Fruit fly (Drosophila melanogaster): ENCODE data around the gene lwr.
A peak's percentile ranks its signal among the peaks of the same experiment; 100 is the strongest.

Gene lwr

DNA sequence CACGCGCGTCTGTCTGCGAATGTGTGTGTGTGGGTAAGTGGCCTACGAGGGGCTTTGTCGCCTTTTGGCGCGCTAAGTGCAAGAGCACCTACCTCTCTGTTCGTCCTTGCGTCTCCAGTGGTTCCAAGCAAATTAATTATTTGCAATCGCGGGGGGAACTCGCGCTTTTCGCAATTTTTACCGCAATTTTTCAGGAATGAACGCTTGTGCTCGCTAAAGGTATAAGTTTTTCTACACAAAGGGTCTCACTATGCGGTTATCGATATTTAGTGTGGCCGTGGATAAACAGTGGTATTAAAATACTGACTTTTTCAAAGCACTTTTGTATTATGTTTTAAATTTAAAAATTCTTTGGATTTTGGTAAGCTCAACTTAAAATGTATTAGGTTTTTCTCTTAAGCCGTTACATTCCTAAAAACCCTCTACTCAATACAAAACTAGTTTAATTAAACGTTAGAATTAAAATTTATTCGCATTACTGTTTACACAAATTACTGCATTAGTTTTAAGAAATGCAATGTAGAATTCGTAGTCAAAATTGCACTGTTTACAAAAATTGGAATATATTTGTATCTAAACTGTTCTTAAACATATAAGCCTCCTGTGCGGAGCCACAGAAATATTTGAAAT is at the start of gene lwr:
lwr (minus strand) TSS at position 243 of the 630 bp plus-strand sequence.
- TF ChIP-seq CG14655 (GFP tag; optimal IDR thresholded peaks at IDR 0.05), result no peak
- TF ChIP-seq EcR (GFP tag; optimal IDR thresholded peaks at IDR 0.05), result peak; percentile 14
- TF ChIP-seq CG4496 (GFP tag; IDR thresholded peaks at IDR 0.05), result no peak
- no peak for TF ChIP-seq Pif1B (GFP tag; optimal IDR thresholded peaks at IDR 0.05)

DNA sequence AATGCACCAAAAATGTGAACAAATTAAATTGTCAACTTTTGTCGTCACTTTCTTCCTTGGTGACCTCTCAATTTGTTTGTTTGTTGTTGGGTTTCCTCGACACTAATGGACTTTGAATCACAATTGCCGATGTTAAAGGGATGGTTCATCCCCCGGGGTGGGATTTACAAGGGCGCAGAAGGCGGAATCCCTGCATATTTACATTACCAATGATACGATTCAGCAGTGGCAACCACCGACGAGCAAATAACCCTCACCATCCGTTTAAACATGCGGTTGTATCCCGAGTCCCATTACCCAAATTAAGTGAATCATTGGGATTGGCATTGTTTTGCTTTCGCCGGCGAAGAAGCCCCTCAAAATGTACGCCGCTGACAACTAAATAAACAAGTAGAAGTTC is 49.1 kb upstream of the lwr start:
- no peak for TF ChIP-seq CG14655 (GFP tag; optimal IDR thresholded peaks at IDR 0.05)
- TF ChIP-seq CG15710 (tag; optimal IDR thresholded peaks at IDR 0.05), result no peak
- no peak for TF ChIP-seq CG34367 (tag; optimal IDR thresholded peaks at IDR 0.05)
- no peak for TF ChIP-seq fd96Ca (GFP tag; IDR thresholded peaks at IDR 0.05)
- no peak for TF ChIP-seq gl (tag; optimal IDR thresholded peaks at IDR 0.05)
- TF ChIP-seq CG4496 (GFP tag; IDR thresholded peaks at IDR 0.05), result no peak
- TF ChIP-seq Snoo (tag; optimal IDR thresholded peaks at IDR 0.05), result no peak
- TF ChIP-seq CG8301 (tag; optimal IDR thresholded peaks at IDR 0.05), result no peak
- TF ChIP-seq Ets98B (GFP tag; IDR thresholded peaks at IDR 0.05), result no peak
- no peak for TF ChIP-seq EcR (GFP tag; optimal IDR thresholded peaks at IDR 0.05)
- TF ChIP-seq Pif1A (GFP tag; optimal IDR thresholded peaks at IDR 0.05), result no peak
- no peak for TF ChIP-seq CG8159 (tag; optimal IDR thresholded peaks at IDR 0.05)
- TF ChIP-seq CG9948 (tag; optimal IDR thresholded peaks at IDR 0.05), result no peak
- TF ChIP-seq CG13204 (GFP tag; optimal IDR thresholded peaks at IDR 0.05), result no peak
- TF ChIP-seq rn (GFP tag; IDR thresholded peaks at IDR 0.05), result no peak

DNA sequence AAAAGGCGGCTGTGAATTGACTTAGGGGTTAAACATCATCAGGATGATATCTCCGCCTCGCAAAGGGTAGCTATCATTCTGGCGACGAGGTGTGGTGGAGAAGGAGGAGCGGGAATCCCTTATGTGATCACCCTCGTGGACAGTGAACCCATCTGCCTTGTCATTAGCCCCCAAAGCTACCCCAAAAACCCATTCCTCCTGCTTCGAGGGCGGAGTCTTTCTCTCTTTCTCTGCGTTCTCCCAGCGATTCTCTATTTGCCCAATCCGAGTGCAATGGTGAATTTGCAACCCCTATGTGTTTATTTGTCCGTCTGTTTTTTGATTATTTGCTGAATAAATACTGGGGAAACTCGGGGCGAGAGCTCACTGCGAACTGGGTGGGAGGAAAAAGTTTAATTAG is 42.9 kb upstream of the lwr start:
- TF ChIP-seq CG13204 (GFP tag; optimal IDR thresholded peaks at IDR 0.05) (no peak), CG10348 (GFP tag; IDR thresholded peaks at IDR 0.05) (no peak), CG4496 (GFP tag; IDR thresholded peaks at IDR 0.05) (no peak), Snoo (tag; optimal IDR thresholded peaks at IDR 0.05) (no peak), D1 (tag; optimal IDR thresholded peaks at IDR 0.05) (no peak), CG17806 (tag; optimal IDR thresholded peaks at IDR 0.05) (no peak), CG15710 (tag; optimal IDR thresholded peaks at IDR 0.05) (no peak), rn (GFP tag; IDR thresholded peaks at IDR 0.05) (no peak), CG12605 (GFP tag; IDR thresholded peaks at IDR 0.05) (no peak), Pif1B (GFP tag; optimal IDR thresholded peaks at IDR 0.05) (no peak), EcR (GFP tag; optimal IDR thresholded peaks at IDR 0.05) (no peak), Pif1A (GFP tag; optimal IDR thresholded peaks at IDR 0.05) (no peak), CG8159 (tag; optimal IDR thresholded peaks at IDR 0.05) (no peak), CG14655 (GFP tag; optimal IDR thresholded peaks at IDR 0.05) (no peak), Ets98B (GFP tag; IDR thresholded peaks at IDR 0.05) (no peak)

DNA sequence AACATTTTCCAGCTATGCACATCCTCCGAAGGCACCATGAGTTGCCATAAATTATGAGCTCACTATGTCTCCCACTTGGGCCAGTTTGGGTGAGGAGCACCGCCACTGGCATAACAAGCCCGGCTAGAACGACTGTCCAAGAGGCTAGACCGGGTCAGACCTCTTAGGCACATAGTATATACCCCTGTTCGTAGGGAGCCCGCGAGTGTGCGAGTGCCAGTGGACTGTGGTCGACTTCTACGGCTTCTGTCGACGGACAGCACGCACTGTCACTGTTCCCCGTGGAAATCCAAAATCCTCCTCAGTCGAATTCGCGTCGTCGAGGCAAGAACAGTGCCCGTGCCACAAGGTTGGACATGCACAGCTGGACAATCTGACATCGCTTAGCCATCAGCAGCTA is 34.8 kb upstream of the lwr start, which contains the start of gene Pph13:
Pph13 (plus strand) TSS at position 301 of the 400 bp plus-strand sequence.
- TF ChIP-seq fd96Ca (GFP tag; IDR thresholded peaks at IDR 0.05), result no peak
- TF ChIP-seq rn (GFP tag; IDR thresholded peaks at IDR 0.05), result no peak
- no peak for TF ChIP-seq CG13204 (GFP tag; optimal IDR thresholded peaks at IDR 0.05)
- no peak for TF ChIP-seq CG12605 (GFP tag; IDR thresholded peaks at IDR 0.05)
- TF ChIP-seq gl (tag; optimal IDR thresholded peaks at IDR 0.05), result no peak
- TF ChIP-seq Snoo (tag; optimal IDR thresholded peaks at IDR 0.05), result no peak
- no peak for TF ChIP-seq CG9948 (tag; optimal IDR thresholded peaks at IDR 0.05)

DNA sequence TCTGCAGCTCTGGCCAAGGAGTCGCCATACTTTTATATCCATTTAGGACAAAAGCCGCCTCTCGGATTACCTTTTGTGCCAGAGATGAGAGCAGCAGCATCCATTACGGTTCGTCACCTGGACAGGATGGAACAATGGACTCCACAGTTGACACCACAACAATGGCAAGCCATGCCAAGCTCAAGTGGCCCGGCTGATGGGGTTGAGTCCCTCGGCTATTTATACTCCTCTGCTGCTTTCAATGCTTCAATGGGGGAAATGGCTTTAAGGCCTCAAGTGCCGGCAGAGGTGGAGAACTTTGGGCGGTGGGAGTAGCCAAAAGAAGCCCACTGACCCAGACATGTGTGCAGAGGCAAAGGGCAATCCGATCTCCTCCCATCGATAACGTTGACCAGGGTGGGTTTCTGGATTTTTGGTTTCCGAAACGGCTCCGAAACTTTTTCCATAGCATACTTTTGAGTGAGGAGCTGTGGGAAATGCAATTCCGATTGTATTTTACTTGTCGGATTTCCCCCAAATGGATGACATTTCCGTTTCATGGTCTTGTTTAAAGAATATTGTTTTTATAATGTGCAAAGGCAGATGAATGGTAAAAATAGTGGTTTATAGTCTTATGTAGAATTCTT is 34.3 kb upstream of the lwr start, which contains the start of gene Ptth:
Ptth (minus strand) TSS at position 338 of the 626 bp plus-strand sequence.
- TF ChIP-seq CG8301 (tag; optimal IDR thresholded peaks at IDR 0.05) (no peak), CG4496 (GFP tag; IDR thresholded peaks at IDR 0.05) (0 out of 3 replicates have a peak, but pooled peaks have one; percentile 16), fd96Ca (GFP tag; IDR thresholded peaks at IDR 0.05) (no peak), Ets98B (GFP tag; IDR thresholded peaks at IDR 0.05) (no peak), CG14655 (GFP tag; optimal IDR thresholded peaks at IDR 0.05) (no peak)

DNA sequence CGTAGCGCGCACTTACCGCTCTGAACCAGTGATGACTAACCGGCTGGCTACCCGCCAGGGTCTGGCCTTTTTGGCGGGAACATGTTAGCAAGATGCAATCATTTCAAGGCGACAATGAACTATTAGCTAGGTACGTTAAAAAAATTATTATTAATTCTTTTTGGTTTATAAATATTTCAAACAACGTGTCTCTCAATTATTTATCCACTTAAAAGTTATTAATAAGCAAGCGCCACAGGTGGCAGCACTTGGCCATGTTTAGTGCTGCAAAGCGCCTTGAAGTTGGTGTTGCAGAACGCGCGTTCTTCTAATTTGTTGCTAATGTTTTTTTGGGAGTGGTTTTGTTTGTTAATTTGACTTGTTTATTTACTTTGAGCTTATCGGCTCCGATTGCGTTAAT is 31.8 kb upstream of the lwr start, which contains the start of the genes Ipk2 and cold:
Ipk2 (minus strand) TSS at position 39 of the 400 bp plus-strand sequence.
cold (plus strand) TSS at position 66 of the 400 bp plus-strand sequence.
- peak; percentile 57 for TF ChIP-seq CG9948 (tag; optimal IDR thresholded peaks at IDR 0.05)
- peak; percentile 76; the same call in 2 of the 3 replicates for TF ChIP-seq CG4496 (GFP tag; IDR thresholded peaks at IDR 0.05)
- TF ChIP-seq CG8301 (tag; optimal IDR thresholded peaks at IDR 0.05), result no peak
- peak; percentile 74 for TF ChIP-seq CG15710 (tag; optimal IDR thresholded peaks at IDR 0.05)
- TF ChIP-seq CG34367 (tag; optimal IDR thresholded peaks at IDR 0.05), result peak; percentile 39
- no peak for TF ChIP-seq Pif1B (GFP tag; optimal IDR thresholded peaks at IDR 0.05)
- no peak for TF ChIP-seq D1 (tag; optimal IDR thresholded peaks at IDR 0.05)
- peak; percentile 51 for TF ChIP-seq CG17806 (tag; optimal IDR thresholded peaks at IDR 0.05)
- TF ChIP-seq Ets98B (GFP tag; IDR thresholded peaks at IDR 0.05), result peak; percentile 54
- no peak for TF ChIP-seq CG13204 (GFP tag; optimal IDR thresholded peaks at IDR 0.05)
- peak; percentile 73 for TF ChIP-seq CG8159 (tag; optimal IDR thresholded peaks at IDR 0.05)
- no peak for TF ChIP-seq CG10348 (GFP tag; IDR thresholded peaks at IDR 0.05)
- peak; percentile 8 for TF ChIP-seq gl (tag; optimal IDR thresholded peaks at IDR 0.05)
- no peak for TF ChIP-seq EcR (GFP tag; optimal IDR thresholded peaks at IDR 0.05)
- no peak for TF ChIP-seq CG14655 (GFP tag; optimal IDR thresholded peaks at IDR 0.05)
- TF ChIP-seq Snoo (tag; optimal IDR thresholded peaks at IDR 0.05), result peak; percentile 79
- peak; percentile 65 for TF ChIP-seq CG32121 (GFP tag; IDR thresholded peaks at IDR 0.05)
- TF ChIP-seq Pif1A (GFP tag; optimal IDR thresholded peaks at IDR 0.05), result no peak
- TF ChIP-seq CG12605 (GFP tag; IDR thresholded peaks at IDR 0.05), result peak; percentile 66
- TF ChIP-seq fd96Ca (GFP tag; IDR thresholded peaks at IDR 0.05), result peak; percentile 72
- TF ChIP-seq rn (GFP tag; IDR thresholded peaks at IDR 0.05), result peak; percentile 37

Measured in whole organism, pupa.